Worm (Caenorhabditis elegans): ENCODE results near the gene W09G12.6.

DNA sequence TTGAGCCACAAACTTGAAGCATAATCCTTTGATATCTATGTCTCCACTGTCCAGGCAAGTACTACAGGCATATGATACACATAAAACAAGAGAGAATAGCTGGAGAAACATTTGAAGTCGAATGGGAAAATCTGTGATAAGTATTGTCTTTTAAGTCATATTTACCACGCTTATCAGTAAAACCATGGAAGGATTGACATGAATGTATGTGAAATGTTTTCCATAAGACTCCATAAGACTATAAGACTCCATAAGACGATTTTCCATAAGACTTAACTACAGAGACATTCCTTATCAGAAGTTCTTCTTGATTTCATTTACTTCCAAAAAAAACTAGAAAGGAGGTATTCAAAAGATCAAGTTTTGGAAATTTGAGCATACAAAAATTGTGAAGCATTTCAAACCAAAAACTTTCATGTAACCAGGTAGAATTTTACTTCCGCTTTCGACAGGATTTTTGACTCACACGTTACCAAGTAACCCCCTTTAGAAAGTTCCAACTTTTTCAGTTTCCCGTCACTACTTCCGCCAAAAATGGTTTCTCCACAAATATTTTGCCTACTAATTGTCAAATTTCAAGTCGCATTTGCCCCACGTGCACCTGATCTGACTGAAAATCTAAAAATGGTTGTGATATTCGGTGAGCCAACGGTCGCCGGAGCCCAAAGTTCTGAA lies 15.2 kb downstream of the W09G12.6 start, which contains the start of the genes clec-165 and F38A1.11:
- TF ChIP-seq W03F9.2 (tag; optimal IDR thresholded peaks at IDR 0.05): no peak
- no peak for TF ChIP-seq him-1 (tag; optimal IDR thresholded peaks at IDR 0.05)
- no peak for TF ChIP-seq dao-5 (tag; optimal IDR thresholded peaks at IDR 0.05)
